Worm (Caenorhabditis elegans) whole organism, L4 larva: ENCODE results near the gene bli-2.

Source experiments
- ama-1 ChIP-seq: fragments of 150-350 bp; optimal IDR thresholded peaks from 2 replicates; lab custom pipeline; 2014; ENCODE audit warnings: inconsistent platforms, mixed read lengths
- ceh-62 ChIP-seq: sonication (generic microtip); optimal IDR thresholded peaks from 2 replicates; lab custom pipeline; 2017; ENCODE audit warnings: missing biosample characterization, missing genetic modification characterization
- egl-27 ChIP-seq: sonication (generic microtip); optimal IDR thresholded peaks from 3 replicates; lab custom pipeline; 2017; ENCODE audit warnings: missing biosample characterization, missing genetic modification reagents, missing genetic modification characterization
- unc-39 ChIP-seq: sonication (generic microtip); optimal IDR thresholded peaks from 2 replicates; lab custom pipeline; 2017; ENCODE audit warnings: missing biosample characterization, missing genetic modification characterization
- zag-1 ChIP-seq: fragments of 150-350 bp; optimal IDR thresholded peaks from 2 replicates; lab custom pipeline; 2014; ENCODE audit warnings: missing biosample characterization, missing genetic modification characterization

DNA sequence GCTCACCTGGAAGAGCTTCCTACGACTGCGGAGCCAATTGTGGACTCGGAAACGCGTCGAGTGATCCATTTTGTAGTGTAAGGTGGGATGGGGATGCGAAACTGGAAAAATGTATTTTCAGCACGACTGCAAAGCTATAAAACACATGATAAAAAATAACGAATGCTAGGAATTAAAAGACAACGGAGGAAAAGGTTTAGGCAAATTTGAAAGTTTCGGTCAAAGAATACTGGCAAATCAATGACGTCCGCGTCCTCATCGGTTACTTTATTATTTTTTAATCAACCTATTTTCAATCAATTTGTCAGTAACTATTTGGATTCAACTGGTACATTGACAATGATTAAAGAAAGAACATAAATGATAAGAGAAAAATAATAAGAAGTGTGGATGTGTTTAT lies 44.5 kb downstream of the bli-2 start, which contains the start of gene C17G10.7:
- TF ChIP-seq ceh-62 (tag; lab: Kevin White, UChicago) (no peak), ama-1 (no peak), unc-39 (tag; lab: Kevin White, UChicago) (no peak), zag-1 (no peak), egl-27 (tag; lab: Kevin White, UChicago) (no peak)
